Worm (Caenorhabditis elegans): ENCODE measurements around the gene F21C10.3.

F21C10.3 gene

ce11 chrV:9154772-9155171, 26.9 kb downstream of the F21C10.3 start, which contains the start of gene B0222.5:
Gene B0222.5 (minus strand): TSS chrV:9154872.
- TF ChIP-seq nhr-28 (tag; optimal IDR thresholded peaks at IDR 0.05) (no peak), elt-3 (tag; optimal IDR thresholded peaks at IDR 0.05) (no peak), M03D4.4 (tag; optimal IDR thresholded peaks at IDR 0.05) (no peak), unc-120 (tag; optimal IDR thresholded peaks at IDR 0.05; ENCODE audit: poor library complexity, severe bottlenecking) (no peak), elt-1 (tag; optimal IDR thresholded peaks at IDR 0.05; ENCODE audit: borderline replicate concordance, insufficient read depth) (no peak), ceh-43 (GFP tag; optimal IDR thresholded peaks at IDR 0.05) (no peak), ceh-39 (tag; optimal IDR thresholded peaks at IDR 0.05) (no peak), flh-1 (GFP tag; optimal IDR thresholded peaks at IDR 0.05) (no peak), sptf-1 (tag; optimal IDR thresholded peaks at IDR 0.05) (no peak), mab-5 (tag; optimal IDR thresholded peaks at IDR 0.05) (no peak), bed-3 (GFP tag; optimal IDR thresholded peaks at IDR 0.05) (no peak), lsy-2 (tag; optimal IDR thresholded peaks at IDR 0.05) (no peak), nhr-2 (tag; optimal IDR thresholded peaks at IDR 0.05) (no peak), ham-2 (GFP tag; optimal IDR thresholded peaks at IDR 0.05) (no peak), lin-32 (GFP tag; optimal IDR thresholded peaks at IDR 0.05) (no peak), hlh-1 (tag; optimal IDR thresholded peaks at IDR 0.05) (no peak), nhr-76 (tag; optimal IDR thresholded peaks at IDR 0.05) (no peak), blmp-1 (tag; optimal IDR thresholded peaks at IDR 0.05) (no peak), ces-1 (GFP tag; optimal IDR thresholded peaks at IDR 0.05) (no peak)

- no peak for TF ChIP-seq M03D4.4 (tag; optimal IDR thresholded peaks at IDR 0.05)
- no peak for TF ChIP-seq elt-3 (tag; optimal IDR thresholded peaks at IDR 0.05)
- no peak for TF ChIP-seq cnd-1 (tag; optimal IDR thresholded peaks at IDR 0.05)
Measured at ce11 chrV:9155616-9156015, 27.7 kb downstream of the F21C10.3 start.

- TF ChIP-seq ztf-11 (tag; optimal IDR thresholded peaks at IDR 0.05) = no peak
- TF ChIP-seq unc-39 (tag; optimal IDR thresholded peaks at IDR 0.05) = no peak
- TF ChIP-seq mep-1 (tag; optimal IDR thresholded peaks at IDR 0.05) = no peak
- TF ChIP-seq flh-1 (GFP tag; optimal IDR thresholded peaks at IDR 0.05) = no peak
- TF ChIP-seq ceh-83 (GFP tag; optimal IDR thresholded peaks at IDR 0.05) = no peak
- no peak for TF ChIP-seq nhr-237 (tag; optimal IDR thresholded peaks at IDR 0.05)
- no peak for TF ChIP-seq ces-1 (GFP tag; optimal IDR thresholded peaks at IDR 0.05)
- no peak for TF ChIP-seq ceh-39 (tag; optimal IDR thresholded peaks at IDR 0.05)
- TF ChIP-seq nhr-28 (tag; optimal IDR thresholded peaks at IDR 0.05) = no peak
- no peak for TF ChIP-seq unc-120 (tag; optimal IDR thresholded peaks at IDR 0.05; ENCODE audit: poor library complexity, severe bottlenecking)
- TF ChIP-seq pha-4 (tag; optimal IDR thresholded peaks at IDR 0.05) = no peak
- TF ChIP-seq elt-1 (tag; optimal IDR thresholded peaks at IDR 0.05; ENCODE audit: borderline replicate concordance, insufficient read depth) = no peak
- TF ChIP-seq bed-3 (GFP tag; optimal IDR thresholded peaks at IDR 0.05) = no peak
- no peak for TF ChIP-seq mab-5 (tag; optimal IDR thresholded peaks at IDR 0.05)
Measured at ce11 chrV:9156679-9157078, 28.8 kb downstream of the F21C10.3 start, which contains the start of gene B0222.15. Gene B0222.15 (minus strand): TSS chrV:9156779.

ce11 chrV:9157597-9157996, 29.7 kb downstream of the F21C10.3 start:
- TF ChIP-seq nhr-76 (tag; optimal IDR thresholded peaks at IDR 0.05) = no peak
- peak; percentile 86 for TF ChIP-seq ces-1 (GFP tag; optimal IDR thresholded peaks at IDR 0.05)

ce11 chrV:9160224-9160886, 32.5 kb downstream of the F21C10.3 start, which contains the start of gene col-144:
Gene col-144 (minus strand): TSS chrV:9160642.
- no peak for TF ChIP-seq mab-5 (tag; optimal IDR thresholded peaks at IDR 0.05)
- no peak for TF ChIP-seq nhr-2 (tag; optimal IDR thresholded peaks at IDR 0.05)
- TF ChIP-seq ztf-11 (tag; optimal IDR thresholded peaks at IDR 0.05) = no peak
- no peak for TF ChIP-seq sptf-1 (tag; optimal IDR thresholded peaks at IDR 0.05)
- TF ChIP-seq snpc-4 (tag; optimal IDR thresholded peaks at IDR 0.05) = no peak
- TF ChIP-seq drap-1 (GFP tag; optimal IDR thresholded peaks at IDR 0.05) = no peak
- TF ChIP-seq ces-1 (GFP tag; optimal IDR thresholded peaks at IDR 0.05) = no peak
- TF ChIP-seq nhr-12 (tag; optimal IDR thresholded peaks at IDR 0.05) = no peak
- no peak for TF ChIP-seq zip-8 (tag; optimal IDR thresholded peaks at IDR 0.05)
- no peak for TF ChIP-seq cnd-1 (tag; optimal IDR thresholded peaks at IDR 0.05)
- no peak for TF ChIP-seq ceh-43 (GFP tag; optimal IDR thresholded peaks at IDR 0.05)
